Fruit fly (Drosophila melanogaster): ENCODE measurements around the gene CG42327.

Gene CG42327

dm6 chr3R:11619709-11620409, 36.1 kb upstream of the CG42327 start, which contains the start of the genes Jupiter and CG14710 (continued):
- TF ChIP-seq schlank (tag; optimal IDR thresholded peaks at IDR 0.05) = peak; percentile 28
- TF ChIP-seq CG12155 (GFP tag; optimal IDR thresholded peaks at IDR 0.05) = peak; percentile 72
- TF ChIP-seq Oaz (GFP tag; IDR thresholded peaks at IDR 0.05) = no peak
- peak; percentile 92 for TF ChIP-seq CG12659 (GFP tag; optimal IDR thresholded peaks at IDR 0.05)
- TF ChIP-seq Sry-δ (GFP tag; optimal IDR thresholded peaks at IDR 0.05) = peak; percentile 70
- TF ChIP-seq CG11696 (GFP tag; IDR thresholded peaks at IDR 0.05) = no peak
- TF ChIP-seq trh (GFP tag; optimal IDR thresholded peaks at IDR 0.05) = peak; percentile 10
- TF ChIP-seq grn (GFP tag; optimal IDR thresholded peaks at IDR 0.05) = peak; percentile 23
- TF ChIP-seq bcd (GFP tag; optimal IDR thresholded peaks at IDR 0.05) = peak; percentile 70
- peak; percentile 63 for TF ChIP-seq CG1602 (GFP tag; optimal IDR thresholded peaks at IDR 0.05)
- no peak for TF ChIP-seq seq (GFP tag; IDR thresholded peaks at IDR 0.05)
- TF ChIP-seq Ptx1 (GFP tag; IDR thresholded peaks at IDR 0.05) = peak; percentile 82
- TF ChIP-seq Fer3 (tag; optimal IDR thresholded peaks at IDR 0.05) = peak; percentile 28
- TF ChIP-seq dimm (GFP tag; IDR thresholded peaks at IDR 0.05) = no peak
- peak; percentile 58 for TF ChIP-seq Nf-YC (tag; optimal IDR thresholded peaks at IDR 0.05)
- TF ChIP-seq kah (GFP tag; optimal IDR thresholded peaks at IDR 0.05) = no peak
- no peak for TF ChIP-seq dati (GFP tag; IDR thresholded peaks at IDR 0.05)
- peak; percentile 20 for TF ChIP-seq CG3995 (GFP tag; optimal IDR thresholded peaks at IDR 0.05)
- peak; percentile 48 for TF ChIP-seq HLHmδ (GFP tag; optimal IDR thresholded peaks at IDR 0.05)
- TF ChIP-seq ato (GFP tag; IDR thresholded peaks at IDR 0.05; ENCODE audit: partially characterized antibody) = no peak
- TF ChIP-seq CG4854 (GFP tag; optimal IDR thresholded peaks at IDR 0.05) = peak; percentile 43
- TF ChIP-seq gcm (GFP tag; optimal IDR thresholded peaks at IDR 0.05) = no peak
- peak; percentile 77 for TF ChIP-seq gro (GFP tag; optimal IDR thresholded peaks at IDR 0.05)
- no peak for TF ChIP-seq CG1233 (GFP tag; optimal IDR thresholded peaks at IDR 0.05)
- TF ChIP-seq Chrac-16 (GFP tag; optimal IDR thresholded peaks at IDR 0.05) = peak; percentile 73
- TF ChIP-seq CG6654 (GFP tag; optimal IDR thresholded peaks at IDR 0.05) = no peak
- TF ChIP-seq gsb-n (tag; optimal IDR thresholded peaks at IDR 0.05) = no peak
- TF ChIP-seq Sox100B (GFP tag; optimal IDR thresholded peaks at IDR 0.05) = no peak
- peak; percentile 81 for TF ChIP-seq Sin3A (optimal IDR thresholded peaks at IDR 0.05)
- TF ChIP-seq CG11456 (GFP tag; IDR thresholded peaks at IDR 0.05) = peak; percentile 84
- peak; percentile 99 for TF ChIP-seq pzg (GFP tag; optimal IDR thresholded peaks at IDR 0.05)
- TF ChIP-seq CG9727 (GFP tag; optimal IDR thresholded peaks at IDR 0.05) = no peak
- TF ChIP-seq Elba2 (GFP tag; optimal IDR thresholded peaks at IDR 0.05) = peak; percentile 46
- TF ChIP-seq sob (GFP tag; IDR thresholded peaks at IDR 0.05) = peak; percentile 78
- peak; percentile 64 for TF ChIP-seq Fer1 (GFP tag; optimal IDR thresholded peaks at IDR 0.05)
- TF ChIP-seq Adf1 (GFP tag; IDR thresholded peaks at IDR 0.05) = peak; percentile 23; the same call in 1 of the 2 replicates
- peak; percentile 26 for TF ChIP-seq mirr (GFP tag; optimal IDR thresholded peaks at IDR 0.05)
- peak; percentile 66 for TF ChIP-seq Dek (tag; optimal IDR thresholded peaks at IDR 0.05)
- peak; percentile 78 for TF ChIP-seq MESR4 (GFP tag; optimal IDR thresholded peaks at IDR 0.05)
- TF ChIP-seq CG11398 (GFP tag; optimal IDR thresholded peaks at IDR 0.05) = peak; percentile 4
- no peak for TF ChIP-seq dmrt99B (tag; optimal IDR thresholded peaks at IDR 0.05)
- peak; percentile 13 for TF ChIP-seq jing (GFP tag; optimal IDR thresholded peaks at IDR 0.05)
- no peak for TF ChIP-seq CG17612 (GFP tag; IDR thresholded peaks at IDR 0.05)
- no peak for TF ChIP-seq MTF-1 (GFP tag; optimal IDR thresholded peaks at IDR 0.05; ENCODE audit: borderline replicate concordance)
- peak; percentile 6 for TF ChIP-seq en (GFP tag; optimal IDR thresholded peaks at IDR 0.05)
- TF ChIP-seq psq (GFP tag; optimal IDR thresholded peaks at IDR 0.05) = no peak
- TF ChIP-seq Hmx (GFP tag; optimal IDR thresholded peaks at IDR 0.05) = no peak
- peak; percentile 30 for TF ChIP-seq CG15269 (tag; optimal IDR thresholded peaks at IDR 0.05)
- TF ChIP-seq CG14965 (GFP tag; optimal IDR thresholded peaks at IDR 0.05; ENCODE audit: borderline replicate concordance) = no peak
- no peak for TF ChIP-seq ham (GFP tag; IDR thresholded peaks at IDR 0.05)
- TF ChIP-seq vvl (GFP tag; IDR thresholded peaks at IDR 0.05) = peak; percentile 91
